Fruit fly (Drosophila melanogaster) whole organism, embryonic: Measurements from ENCODE around the gene CG46304.
A peak's percentile ranks its signal among the peaks of the same experiment; 100 is the strongest.

Source experiments
- Atf-2 ChIP-seq: fragments of 200-800 bp; sonication (Bioruptor generic); optimal IDR thresholded peaks from 2 replicates; lab custom pipeline; 2016; ENCODE audit warnings: missing biosample characterization, missing genetic modification characterization
- Atf3 ChIP-seq: fragments of 200-800 bp; sonication (Bioruptor generic); optimal IDR thresholded peaks from 3 replicates; lab custom pipeline; 2016; ENCODE audit warnings: missing biosample characterization, missing genetic modification characterization
- Awh ChIP-seq: fragments of 200-800 bp; sonication (Bioruptor generic); IDR thresholded peaks from 2 replicates; pipeline ENCODE4, ENCODE4 v1.3.6; 2022; ENCODE audit warnings: missing biosample characterization, missing genetic modification characterization
- Blimp-1 ChIP-seq: fragments of 200-800 bp; sonication (Bioruptor generic); optimal IDR thresholded peaks from 3 replicates; lab custom pipeline; 2018; ENCODE audit warnings: missing biosample characterization, missing genetic modification characterization, mild to moderate bottlenecking, moderate library complexity, missing genetic modification reagents
- Bteb2 ChIP-seq: fragments of 200-800 bp; sonication (Bioruptor generic); optimal IDR thresholded peaks from 2 replicates; lab custom pipeline; 2016; ENCODE audit warnings: missing biosample characterization, missing genetic modification characterization
- CG12744 ChIP-seq: fragments of 200-800 bp; sonication (Bioruptor generic); optimal IDR thresholded peaks from 2 replicates; lab custom pipeline; 2016; ENCODE audit warnings: missing biosample characterization, missing genetic modification characterization
- CG13123 ChIP-seq: fragments of 200-800 bp; sonication (Bioruptor generic); optimal IDR thresholded peaks from 2 replicates; lab custom pipeline; 2016; ENCODE audit warnings: missing biosample characterization, missing genetic modification characterization
- CG14667 ChIP-seq: fragments of 200-800 bp; sonication (Bioruptor generic); IDR thresholded peaks from 2 replicates; pipeline ENCODE4 v1.3.6; 2022; ENCODE audit warnings: missing biosample characterization, missing genetic modification characterization
- CG16815 ChIP-seq: fragments of 200-800 bp; sonication (Bioruptor generic); optimal IDR thresholded peaks from 3 replicates; lab custom pipeline; 2017; ENCODE audit warnings: missing biosample characterization, mild to moderate bottlenecking, missing genetic modification characterization
- CG17612 ChIP-seq: fragments of 200-800 bp; sonication (Bioruptor generic); IDR thresholded peaks from 2 replicates; pipeline ENCODE4 v1.3.6; 2022; ENCODE audit warnings: missing biosample characterization, missing genetic modification characterization
- CG18619 ChIP-seq: fragments of 200-800 bp; sonication (Bioruptor generic); optimal IDR thresholded peaks from 3 replicates; lab custom pipeline; 2017; ENCODE audit warnings: missing biosample characterization, mild to moderate bottlenecking, missing genetic modification characterization
- CG2678 ChIP-seq: fragments of 200-800 bp; sonication (Bioruptor generic); optimal IDR thresholded peaks from 3 replicates; lab custom pipeline; 2019; ENCODE audit warnings: missing biosample characterization, mild to moderate bottlenecking, missing genetic modification characterization, moderate library complexity
- CG32767 ChIP-seq: fragments of 200-800 bp; sonication (Bioruptor generic); IDR thresholded peaks from 2 replicates; pipeline ENCODE4 v1.3.6; 2022; ENCODE audit warnings: missing biosample characterization, missing genetic modification characterization
- CG3281 ChIP-seq: fragments of 200-800 bp; sonication (Bioruptor generic); optimal IDR thresholded peaks from 3 replicates; lab custom pipeline; 2017; ENCODE audit warnings: missing biosample characterization, mild to moderate bottlenecking, missing genetic modification characterization
- CG34224 ChIP-seq: fragments of 200-800 bp; sonication (Bioruptor generic); IDR thresholded peaks from 3 replicates; pipeline ENCODE4 v1.3.6; 2022; ENCODE audit warnings: missing biosample characterization, missing genetic modification characterization; ENCODE audit not compliant: partially characterized antibody
- CG7928 ChIP-seq: fragments of 200-800 bp; sonication (Bioruptor generic); optimal IDR thresholded peaks from 2 replicates; lab custom pipeline; 2017; ENCODE audit warnings: missing biosample characterization, mild to moderate bottlenecking, missing genetic modification characterization
- CG8089 ChIP-seq: fragments of 200-800 bp; sonication (Bioruptor generic); optimal IDR thresholded peaks from 3 replicates; lab custom pipeline; 2016; ENCODE audit warnings: missing biosample characterization, missing genetic modification characterization
- CG8944 ChIP-seq: fragments of 200-800 bp; sonication (Bioruptor generic); optimal IDR thresholded peaks from 3 replicates; lab custom pipeline; 2016; ENCODE audit warnings: missing biosample characterization, missing genetic modification characterization
- CG9215 ChIP-seq: fragments of 200-800 bp; sonication (Bioruptor generic); IDR thresholded peaks from 2 replicates; pipeline ENCODE4 v1.3.6; 2022; ENCODE audit warnings: missing biosample characterization, missing genetic modification characterization
- Dbx ChIP-seq: fragments of 200-800 bp; sonication (Bioruptor generic); IDR thresholded peaks from 3 replicates; pipeline ENCODE4 v1.3.6; 2022; ENCODE audit warnings: missing biosample characterization, missing genetic modification characterization
- Ets65A ChIP-seq: fragments of 200-800 bp; sonication (Bioruptor generic); peaks from one replicate; lab custom pipeline; 2016; ENCODE audit warnings: missing biosample characterization, missing genetic modification characterization
- Gsc ChIP-seq: fragments of 200-800 bp; sonication (Bioruptor generic); IDR thresholded peaks from 2 replicates; pipeline ENCODE4 v1.3.6; 2022; ENCODE audit warnings: missing biosample characterization, missing genetic modification characterization
- HLH3B ChIP-seq: fragments of 200-800 bp; sonication (Bioruptor generic); IDR thresholded peaks from 2 replicates; pipeline ENCODE4 v1.3.6; 2022; ENCODE audit warnings: missing biosample characterization, missing genetic modification characterization
- Hr39 ChIP-seq: fragments of >200 bp; optimal IDR thresholded peaks from 2 replicates; lab custom pipeline; 2017
- Hsf ChIP-seq: fragments of 200-800 bp; sonication (Bioruptor generic); optimal IDR thresholded peaks from 3 replicates; lab custom pipeline; 2016; ENCODE audit warnings: missing biosample characterization, missing genetic modification characterization
- MBD-R2 ChIP-seq: fragments of 200-800 bp; sonication (Bioruptor generic); IDR thresholded peaks from 2 replicates; pipeline ENCODE4 v1.3.6; 2022; ENCODE audit warnings: missing biosample characterization, missing genetic modification characterization
- Med ChIP-seq: fragments of 200-800 bp; sonication (Bioruptor generic); peaks from one replicate; lab custom pipeline; 2016; ENCODE audit warnings: missing biosample characterization, missing genetic modification characterization, mild to moderate bottlenecking, inconsistent platforms, moderate library complexity
- PHDP ChIP-seq: fragments of 200-800 bp; sonication (Bioruptor generic); optimal IDR thresholded peaks from 3 replicates; lab custom pipeline; 2018; ENCODE audit warnings: missing biosample characterization, mild to moderate bottlenecking, missing genetic modification characterization, moderate library complexity
- Side ChIP-seq: fragments of 200-800 bp; sonication (Bioruptor generic); optimal IDR thresholded peaks from 2 replicates; lab custom pipeline; 2016; ENCODE audit warnings: missing biosample characterization, missing genetic modification characterization
- Sin3A ChIP-seq: fragments of >200 bp; optimal IDR thresholded peaks from 2 replicates; lab custom pipeline; 2018
- Ssrp ChIP-seq: fragments of 200-800 bp; sonication (Bioruptor generic); optimal IDR thresholded peaks from 2 replicates; lab custom pipeline; 2018; ENCODE audit warnings: missing biosample characterization, mild to moderate bottlenecking, missing genetic modification characterization, moderate library complexity
- Taf1 ChIP-seq: fragments of 200-800 bp; sonication (Bioruptor generic); IDR thresholded peaks from 2 replicates; pipeline ENCODE4 v1.3.6; 2022; ENCODE audit warnings: missing biosample characterization, missing genetic modification characterization
- ara ChIP-seq: fragments of 200-800 bp; sonication (Bioruptor generic); IDR thresholded peaks from 2 replicates; pipeline ENCODE4 v1.3.6; 2022; ENCODE audit warnings: missing biosample characterization, missing genetic modification characterization
- az2 ChIP-seq: fragments of 200-800 bp; sonication (Bioruptor generic); optimal IDR thresholded peaks from 3 replicates; lab custom pipeline; 2016; ENCODE audit warnings: missing biosample characterization, missing genetic modification characterization
- eve ChIP-seq, 2 experiments: fragments of >200 bp; optimal IDR thresholded peaks; 2 replicates each; lab custom pipeline; 2017; ENCODE audit warnings: missing biosample characterization in 2 of 2, missing genetic modification characterization in 2 of 2
- grau ChIP-seq: fragments of 200-800 bp; optimal IDR thresholded peaks from 3 replicates; lab custom pipeline; 2019; ENCODE audit warnings: missing biosample characterization, mild to moderate bottlenecking, missing genetic modification characterization, moderate library complexity
- ind ChIP-seq: fragments of 200-800 bp; sonication (Bioruptor generic); optimal IDR thresholded peaks from 3 replicates; lab custom pipeline; 2016; ENCODE audit warnings: missing biosample characterization, missing genetic modification characterization
- lbe ChIP-seq: fragments of 200-800 bp; sonication (Bioruptor generic); optimal IDR thresholded peaks from 2 replicates; lab custom pipeline; 2016; ENCODE audit warnings: missing biosample characterization, mild to moderate bottlenecking, missing genetic modification characterization
- lov ChIP-seq, 2 experiments: fragments of 200-800 bp in 1 of 2; fragments of >200 bp in 1 of 2; sonication (Bioruptor generic) in 1 of 2; IDR thresholded peaks in 1 of 2; optimal IDR thresholded peaks in 1 of 2; 2 replicates in 1 of 2; 3 replicates in 1 of 2; pipeline versions ENCODE4 v1.3.6 to Lab custom; 2017 to 2022; ENCODE audit warnings: missing biosample characterization in 1 of 2, missing genetic modification characterization in 1 of 2
- nmo ChIP-seq: fragments of 200-800 bp; sonication (Bioruptor generic); optimal IDR thresholded peaks from 2 replicates; lab custom pipeline; 2018; ENCODE audit warnings: missing biosample characterization, mild to moderate bottlenecking, missing genetic modification characterization, moderate library complexity
- otp ChIP-seq: fragments of 200-800 bp; sonication (Bioruptor generic); IDR thresholded peaks from 3 replicates; pipeline ENCODE4, ENCODE4 v1.3.6; 2022; ENCODE audit warnings: missing biosample characterization, missing genetic modification characterization
- pan ChIP-seq, 4 experiments: fragments of >200 bp in 3 of 4; fragments of 200-800 bp in 1 of 4; sonication (Bioruptor generic) in 1 of 4; optimal IDR thresholded peaks in 3 of 4; IDR thresholded peaks in 1 of 4; 2 replicates each; pipeline versions ENCODE4 v1.3.6 to Lab custom; 2017 to 2022; ENCODE audit warnings: missing biosample characterization in 2 of 4, missing genetic modification characterization in 2 of 4, mixed read lengths in 1 of 4
- peb ChIP-seq: fragments of 200-800 bp; sonication (Bioruptor generic); IDR thresholded peaks from 2 replicates; pipeline ENCODE4 v1.3.6; 2022; ENCODE audit warnings: missing biosample characterization, missing genetic modification characterization
- phol ChIP-seq: fragments of 200-800 bp; sonication (Bioruptor generic); optimal IDR thresholded peaks from 3 replicates; lab custom pipeline; 2018; ENCODE audit warnings: missing biosample characterization, mild to moderate bottlenecking, missing genetic modification characterization, moderate library complexity
- ranshi ChIP-seq: fragments of 200-800 bp; sonication (Bioruptor generic); IDR thresholded peaks from 2 replicates; pipeline ENCODE4 v1.3.6; 2022; ENCODE audit warnings: missing biosample characterization, missing genetic modification characterization
- sens-2 ChIP-seq: fragments of 200-800 bp; sonication (Bioruptor generic); IDR thresholded peaks from 2 replicates; pipeline ENCODE4 v1.3.6; 2022; ENCODE audit warnings: missing biosample characterization, missing genetic modification characterization
- trem ChIP-seq: fragments of 200-800 bp; optimal IDR thresholded peaks from 3 replicates; lab custom pipeline; 2019; ENCODE audit warnings: missing biosample characterization, mild to moderate bottlenecking, missing genetic modification characterization, moderate library complexity
- vnd ChIP-seq: fragments of 200-800 bp; sonication (Bioruptor generic); IDR thresholded peaks from 3 replicates; pipeline ENCODE4 v1.3.6; 2022; ENCODE audit warnings: missing biosample characterization, missing genetic modification characterization; ENCODE audit not compliant: partially characterized antibody
- vvl ChIP-seq: fragments of 200-800 bp; sonication (Bioruptor generic); IDR thresholded peaks from 2 replicates; pipeline ENCODE4 v1.3.6; 2022; ENCODE audit warnings: missing biosample characterization, missing genetic modification characterization
- zf30C ChIP-seq: fragments of 200-800 bp; sonication (Bioruptor generic); optimal IDR thresholded peaks from 3 replicates; lab custom pipeline; 2018; ENCODE audit warnings: missing biosample characterization, mild to moderate bottlenecking, missing genetic modification characterization
- zfh1 ChIP-seq: fragments of 200-800 bp; sonication (Bioruptor generic); IDR thresholded peaks from 3 replicates; pipeline ENCODE4 v1.3.6; 2022; ENCODE audit warnings: missing biosample characterization, missing genetic modification characterization

CG46304 gene

DNA sequence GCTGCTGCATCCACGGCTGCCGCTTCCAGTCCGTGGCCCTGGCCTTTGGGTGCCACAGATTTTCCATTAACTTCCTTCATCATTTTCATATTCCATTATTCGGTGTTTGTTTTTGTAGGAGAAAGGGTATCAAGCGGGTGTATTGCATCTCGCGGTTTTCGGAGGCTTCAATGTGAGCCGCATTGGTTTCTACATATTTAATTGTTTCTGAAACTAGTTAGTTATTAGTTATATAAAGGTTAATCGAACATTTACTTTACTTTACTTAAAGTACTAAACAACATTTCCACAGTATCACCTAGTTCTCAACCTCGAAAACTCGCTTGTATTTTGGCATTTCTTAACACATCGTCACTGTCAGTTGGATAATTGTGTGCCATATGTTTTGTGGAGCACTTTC, 46.2 kb upstream of the CG46304 start (continued):
- TF ChIP-seq Dbx (GFP tag; lab: Robert Waterston, UW) (no peak), CG7928 (GFP tag; lab: Kevin White, UChicago) (no peak), trem (tag; lab: Kevin White, UChicago) (peak; percentile 44), Awh (GFP tag; lab: Robert Waterston, UW) (peak; percentile 57), Hr39 (no peak), PHDP (tag; lab: Kevin White, UChicago) (peak; percentile 16), zfh1 (GFP tag; lab: Robert Waterston, UW) (peak; percentile 61; the same call in 2 of the 3 replicates), Ets65A (GFP tag; lab: Kevin White, UChicago) (peak; percentile 90), CG16815 (peak; percentile 44), vnd (GFP tag; lab: Robert Waterston, UW) (no peak), Sin3A (lab: Kevin White, UChicago) (no peak), az2 (peak; percentile 57), pan (optimal IDR thresholded peaks at IDR 0.05; lab: Kevin White, UChicago) (no peak), pan (GFP tag; optimal IDR thresholded peaks at IDR 0.05 in 1 of 2, IDR thresholded peaks at IDR 0.05 in 1 of 2) (peak in 1 of 2 experiments; percentile 6), nmo (GFP tag; lab: Kevin White, UChicago) (peak; percentile 64), Gsc (peak; percentile 34; the same call in 1 of the 2 replicates), eve (GFP tag; optimal IDR thresholded peaks at IDR 0.05; lab: Kevin White, UChicago) (no peak), otp (GFP tag; lab: Robert Waterston, UW) (0 out of 3 replicates have a peak, but pooled peaks have one; percentile 20), CG8944 (peak; percentile 49), Hsf (peak; percentile 13), peb (GFP tag; lab: Robert Waterston, UW) (peak; percentile 36; the same call in 1 of the 2 replicates), CG8089 (peak; percentile 29), Side (no peak), ind (peak; percentile 14), CG12744 (GFP tag; lab: Kevin White, UChicago) (no peak), phol (peak; percentile 78), ara (GFP tag; lab: Robert Waterston, UW) (peak; percentile 60), lov (optimal IDR thresholded peaks at IDR 0.05; lab: Kevin White, UChicago) (no peak), lov (GFP tag; IDR thresholded peaks at IDR 0.05; lab: Robert Waterston, UW) (0 out of 3 replicates have a peak, but pooled peaks have one; percentile 32), zf30C (no peak), grau (tag; lab: Kevin White, UChicago) (peak; percentile 56), Atf3 (peak; percentile 7), Atf-2 (GFP tag; lab: Kevin White, UChicago) (no peak), CG34224 (GFP tag; lab: Robert Waterston, UW) (no peak), Taf1 (GFP tag; lab: Robert Waterston, UW) (no peak), Ssrp (peak; percentile 65), MBD-R2 (GFP tag; lab: Robert Waterston, UW) (no peak), Blimp-1 (peak; percentile 71), Med (GFP tag; lab: Kevin White, UChicago) (peak; percentile 87), CG3281 (GFP tag; lab: Kevin White, UChicago) (no peak), sens-2 (GFP tag; lab: Robert Waterston, UW) (no peak), CG18619 (GFP tag; lab: Kevin White, UChicago) (no peak), CG14667 (GFP tag; lab: Robert Waterston, UW) (peak; percentile 41; the same call in 1 of the 2 replicates), CG2678 (tag; lab: Kevin White, UChicago) (peak; percentile 57), CG17612 (GFP tag; lab: Robert Waterston, UW) (no peak), lbe (GFP tag; lab: Kevin White, UChicago) (no peak), CG9215 (no peak), CG13123 (GFP tag; lab: Kevin White, UChicago) (no peak), HLH3B (GFP tag; lab: Robert Waterston, UW) (0 out of 2 replicates have a peak, but pooled peaks have one; percentile 42), ranshi (GFP tag; lab: Robert Waterston, UW) (peak; percentile 36; the same call in 1 of the 2 replicates), vvl (GFP tag; lab: Robert Waterston, UW) (peak; percentile 58), CG32767 (GFP tag; lab: Robert Waterston, UW) (no peak), Bteb2 (GFP tag; lab: Kevin White, UChicago) (no peak)
